Fruit fly (Drosophila melanogaster) whole organism, embryonic: ENCODE data around the gene CG9682.

Experiments
- Abd-B ChIP-seq: fragments of 200-800 bp; sonication (Bioruptor generic); optimal IDR thresholded peaks from 2 replicates; lab custom pipeline; 2018; ENCODE audit warnings: missing biosample characterization, mild to moderate bottlenecking, missing genetic modification characterization, moderate library complexity
- Adf1 ChIP-seq: fragments of 200-800 bp; sonication (Bioruptor generic); IDR thresholded peaks from 2 replicates; pipeline ENCODE4 v1.3.6; 2022; ENCODE audit warnings: missing biosample characterization, missing genetic modification characterization
- CG10274 ChIP-seq: fragments of 200-800 bp; sonication (Bioruptor generic); optimal IDR thresholded peaks from 3 replicates; lab custom pipeline; 2017; ENCODE audit warnings: missing biosample characterization, mild to moderate bottlenecking, missing genetic modification characterization
- CG10959 ChIP-seq: fragments of 200-800 bp; sonication (Bioruptor generic); IDR thresholded peaks from 2 replicates; pipeline ENCODE4 v1.3.6; 2022; ENCODE audit warnings: missing biosample characterization, missing genetic modification characterization
- CG11456 ChIP-seq: fragments of 200-800 bp; sonication (Bioruptor generic); IDR thresholded peaks from 3 replicates; pipeline ENCODE4 v1.3.6; 2022; ENCODE audit warnings: missing biosample characterization, missing genetic modification characterization
- CG12659 ChIP-seq: fragments of 200-800 bp; sonication (Bioruptor generic); optimal IDR thresholded peaks from 3 replicates; lab custom pipeline; 2017; ENCODE audit warnings: mild to moderate bottlenecking, missing biosample characterization, missing genetic modification reagents, missing genetic modification characterization
- CG17912 ChIP-seq: fragments of 200-800 bp; sonication (Bioruptor generic); optimal IDR thresholded peaks from 2 replicates; lab custom pipeline; 2018; ENCODE audit warnings: missing biosample characterization, mild to moderate bottlenecking, missing genetic modification characterization
- CG18619 ChIP-seq: fragments of 200-800 bp; sonication (Bioruptor generic); optimal IDR thresholded peaks from 3 replicates; lab custom pipeline; 2017; ENCODE audit warnings: missing biosample characterization, mild to moderate bottlenecking, missing genetic modification characterization
- CG2202 ChIP-seq: fragments of 200-800 bp; sonication (Bioruptor generic); optimal IDR thresholded peaks from 2 replicates; lab custom pipeline; 2018; ENCODE audit warnings: missing biosample characterization, mild to moderate bottlenecking, missing genetic modification characterization
- CG30431 ChIP-seq: fragments of 200-800 bp; sonication (Bioruptor generic); optimal IDR thresholded peaks from 2 replicates; lab custom pipeline; 2017; ENCODE audit warnings: missing biosample characterization, missing genetic modification characterization
- CG31224 ChIP-seq: fragments of 200-800 bp; sonication (Bioruptor generic); IDR thresholded peaks from 2 replicates; pipeline ENCODE4 v1.3.6; 2022; ENCODE audit warnings: missing biosample characterization, missing genetic modification characterization
- CG6254 ChIP-seq: fragments of 200-800 bp; sonication (Bioruptor generic); optimal IDR thresholded peaks from 3 replicates; lab custom pipeline; 2017; ENCODE audit warnings: mild to moderate bottlenecking, missing biosample characterization, missing genetic modification reagents, missing genetic modification characterization
- CG7786 ChIP-seq: fragments of 200-800 bp; sonication (Bioruptor generic); optimal IDR thresholded peaks from 2 replicates; lab custom pipeline; 2016; ENCODE audit warnings: missing biosample characterization, missing genetic modification characterization
- CG9215 ChIP-seq: fragments of 200-800 bp; sonication (Bioruptor generic); IDR thresholded peaks from 2 replicates; pipeline ENCODE4 v1.3.6; 2022; ENCODE audit warnings: missing biosample characterization, missing genetic modification characterization
- CrebB ChIP-seq: fragments of 200-800 bp; sonication (Bioruptor generic); optimal IDR thresholded peaks from 3 replicates; lab custom pipeline; 2018; ENCODE audit warnings: missing biosample characterization, mild to moderate bottlenecking, missing genetic modification characterization
- Dbx ChIP-seq: fragments of 200-800 bp; sonication (Bioruptor generic); IDR thresholded peaks from 3 replicates; pipeline ENCODE4 v1.3.6; 2022; ENCODE audit warnings: missing biosample characterization, missing genetic modification characterization
- Doc3 ChIP-seq: fragments of 200-800 bp; sonication (Bioruptor generic); IDR thresholded peaks from 3 replicates; pipeline ENCODE4 v1.3.6; 2022; ENCODE audit warnings: missing biosample characterization, missing genetic modification characterization; ENCODE audit not compliant: partially characterized antibody
- Eip74EF ChIP-seq, 2 experiments: fragments of 200-800 bp in 1 of 2; fragments of >200 bp in 1 of 2; sonication (Bioruptor generic) in 1 of 2; optimal IDR thresholded peaks; 2 replicates each; lab custom pipeline; 2017 to 2019; ENCODE audit warnings: missing biosample characterization in 2 of 2, missing genetic modification characterization in 2 of 2, mild to moderate bottlenecking in 1 of 2, moderate library complexity in 1 of 2
- HLHmδ ChIP-seq: fragments of 200-800 bp; sonication (Bioruptor generic); optimal IDR thresholded peaks from 2 replicates; lab custom pipeline; 2018; ENCODE audit warnings: missing biosample characterization, mild to moderate bottlenecking, missing genetic modification characterization, moderate library complexity
- HmgZ ChIP-seq: fragments of 200-800 bp; sonication (Bioruptor generic); optimal IDR thresholded peaks from 2 replicates; lab custom pipeline; 2018; ENCODE audit warnings: missing biosample characterization, mild to moderate bottlenecking, missing genetic modification characterization
- MBD-R2 ChIP-seq: fragments of 200-800 bp; sonication (Bioruptor generic); IDR thresholded peaks from 2 replicates; pipeline ENCODE4 v1.3.6; 2022; ENCODE audit warnings: missing biosample characterization, missing genetic modification characterization
- Ravus ChIP-seq: fragments of 200-800 bp; sonication (Bioruptor generic); IDR thresholded peaks from 2 replicates; pipeline ENCODE4 v1.3.6; 2022; ENCODE audit warnings: missing biosample characterization, missing genetic modification characterization
- Ssrp ChIP-seq: fragments of 200-800 bp; sonication (Bioruptor generic); optimal IDR thresholded peaks from 2 replicates; lab custom pipeline; 2018; ENCODE audit warnings: missing biosample characterization, mild to moderate bottlenecking, missing genetic modification characterization, moderate library complexity
- Xbp1 ChIP-seq: fragments of 200-800 bp; sonication (Bioruptor generic); optimal IDR thresholded peaks from 3 replicates; lab custom pipeline; 2016; ENCODE audit warnings: missing biosample characterization, mild to moderate bottlenecking, missing genetic modification characterization
- ase ChIP-seq: fragments of 200-800 bp; sonication (Bioruptor generic); IDR thresholded peaks from 3 replicates; pipeline ENCODE4 v1.3.6; 2022; ENCODE audit warnings: missing biosample characterization, missing genetic modification characterization
- bab2 ChIP-seq: fragments of 200-800 bp; sonication (Bioruptor generic); optimal IDR thresholded peaks from 2 replicates; lab custom pipeline; 2016; ENCODE audit warnings: missing biosample characterization, missing genetic modification characterization
- bcd ChIP-seq: fragments of 200-800 bp; sonication (Bioruptor generic); optimal IDR thresholded peaks from 2 replicates; lab custom pipeline; 2017; ENCODE audit warnings: missing biosample characterization, mild to moderate bottlenecking, missing genetic modification characterization
- cas ChIP-seq: fragments of 200-800 bp; sonication (Bioruptor generic); IDR thresholded peaks from 2 replicates; pipeline ENCODE4 v1.3.6; 2022; ENCODE audit warnings: missing biosample characterization, missing genetic modification characterization
- cg ChIP-seq: fragments of 200-800 bp; sonication (Bioruptor generic); optimal IDR thresholded peaks from 3 replicates; lab custom pipeline; 2019; ENCODE audit warnings: missing biosample characterization, mild to moderate bottlenecking, missing genetic modification characterization, moderate library complexity
- da ChIP-seq: fragments of 200-800 bp; sonication (Bioruptor generic); optimal IDR thresholded peaks from 2 replicates; lab custom pipeline; 2016; ENCODE audit warnings: missing biosample characterization, missing genetic modification characterization
- danr ChIP-seq: fragments of 200-800 bp; sonication (Bioruptor generic); IDR thresholded peaks from 2 replicates; pipeline ENCODE4 v1.3.6; 2022; ENCODE audit warnings: missing biosample characterization, missing genetic modification characterization
- dmrt11E ChIP-seq: fragments of 200-800 bp; sonication (Bioruptor generic); optimal IDR thresholded peaks from 3 replicates; lab custom pipeline; 2018; ENCODE audit warnings: missing biosample characterization, mild to moderate bottlenecking, missing genetic modification characterization, moderate library complexity
- dpn ChIP-seq, 2 experiments: fragments of 200-800 bp; sonication (Bioruptor generic); optimal IDR thresholded peaks; 3 replicates each; lab custom pipeline; 2016; ENCODE audit warnings: missing biosample characterization in 2 of 2, missing genetic modification characterization in 2 of 2
- esg ChIP-seq: fragments of 200-800 bp; sonication (Bioruptor generic); conservative IDR thresholded peaks from 2 replicates; pipeline ENCODE4 v1.3.6; 2022; ENCODE audit warnings: missing biosample characterization, missing genetic modification characterization
- gcm ChIP-seq: fragments of 200-800 bp; sonication (Bioruptor generic); optimal IDR thresholded peaks from 2 replicates; lab custom pipeline; 2019; ENCODE audit warnings: missing biosample characterization, mild to moderate bottlenecking, missing genetic modification characterization, moderate library complexity
- gro ChIP-seq: fragments of 200-800 bp; sonication (Bioruptor generic); optimal IDR thresholded peaks from 2 replicates; lab custom pipeline; 2016; ENCODE audit warnings: missing biosample characterization, missing genetic modification characterization
- gt ChIP-seq: fragments of 200-800 bp; sonication (Bioruptor generic); IDR thresholded peaks from 2 replicates; pipeline ENCODE4 v1.3.6; 2022; ENCODE audit warnings: missing biosample characterization, missing genetic modification characterization
- insv ChIP-seq, 2 experiments: fragments of 200-800 bp; sonication (Bioruptor generic); optimal IDR thresholded peaks; 3 replicates each; lab custom pipeline; 2016 to 2018; ENCODE audit warnings: missing biosample characterization in 2 of 2, missing genetic modification characterization in 2 of 2
- inv ChIP-seq: fragments of 200-800 bp; sonication (Bioruptor generic); IDR thresholded peaks from 2 replicates; pipeline ENCODE4 v1.3.6; 2022; ENCODE audit warnings: missing biosample characterization, missing genetic modification characterization; ENCODE audit not compliant: partially characterized antibody
- ken ChIP-seq: fragments of 200-800 bp; sonication (Bioruptor generic); IDR thresholded peaks from 3 replicates; pipeline ENCODE4 v1.3.6; 2022; ENCODE audit warnings: missing biosample characterization, missing genetic modification characterization
- nerfin-1 ChIP-seq: fragments of 200-800 bp; sonication (Bioruptor generic); optimal IDR thresholded peaks from 3 replicates; lab custom pipeline; 2019; ENCODE audit warnings: missing biosample characterization, mild to moderate bottlenecking, missing genetic modification characterization, moderate library complexity
- nom ChIP-seq: fragments of 200-800 bp; sonication (Bioruptor generic); optimal IDR thresholded peaks from 2 replicates; lab custom pipeline; 2017; ENCODE audit warnings: missing biosample characterization, missing genetic modification characterization, mild to moderate bottlenecking, moderate library complexity, missing genetic modification reagents
- ranshi ChIP-seq: fragments of 200-800 bp; sonication (Bioruptor generic); IDR thresholded peaks from 2 replicates; pipeline ENCODE4 v1.3.6; 2022; ENCODE audit warnings: missing biosample characterization, missing genetic modification characterization
- ro ChIP-seq: fragments of 200-800 bp; sonication (Bioruptor generic); IDR thresholded peaks from 2 replicates; pipeline ENCODE4 v1.3.6; 2022; ENCODE audit warnings: missing biosample characterization, missing genetic modification characterization
- salm ChIP-seq: fragments of 200-800 bp; sonication (Bioruptor generic); optimal IDR thresholded peaks from 2 replicates; lab custom pipeline; 2018; ENCODE audit warnings: missing biosample characterization, mild to moderate bottlenecking, missing genetic modification characterization
- sima ChIP-seq: fragments of 200-800 bp; sonication (Bioruptor generic); optimal IDR thresholded peaks from 2 replicates; lab custom pipeline; 2016; ENCODE audit warnings: missing biosample characterization, missing genetic modification characterization
- sqz ChIP-seq: fragments of 200-800 bp; sonication (Bioruptor generic); optimal IDR thresholded peaks from 3 replicates; lab custom pipeline; 2018; ENCODE audit warnings: missing biosample characterization, mild to moderate bottlenecking, missing genetic modification characterization
- tgo ChIP-seq: fragments of 200-800 bp; sonication (Bioruptor generic); IDR thresholded peaks from 3 replicates; pipeline ENCODE4 v1.3.6; 2022; ENCODE audit warnings: missing biosample characterization, missing genetic modification characterization

CG9682 gene

dm6 chr3R:30203104-30203986 is 47.4 kb upstream of the CG9682 start (continued):
- TF ChIP-seq gcm (GFP tag; lab: Kevin White, UChicago) (peak; percentile 81), CG30431 (peak; percentile 89), sima (peak; percentile 93), CG6254 (peak; percentile 95), HLHmδ (peak; percentile 90), CG7786 (GFP tag; lab: Kevin White, UChicago) (peak; percentile 96), Dbx (GFP tag; lab: Robert Waterston, UW) (peak; percentile 97), CG11456 (GFP tag; lab: Robert Waterston, UW) (peak; percentile 91), insv (GFP tag; optimal IDR thresholded peaks at IDR 0.05; lab: Kevin White, UChicago) (peak in 1 of 2 experiments; percentile 8), sqz (GFP tag; lab: Kevin White, UChicago) (peak; percentile 73), Ssrp (tag; lab: Kevin White, UChicago) (peak; percentile 90), ase (GFP tag; lab: Robert Waterston, UW) (peak; percentile 92), bcd (GFP tag; lab: Kevin White, UChicago) (peak; percentile 98), dmrt11E (tag; lab: Kevin White, UChicago) (peak; percentile 71), CG17912 (GFP tag; lab: Kevin White, UChicago) (peak; percentile 59), Abd-B (GFP tag; lab: Kevin White, UChicago) (peak; percentile 97), ro (GFP tag; lab: Robert Waterston, UW) (peak; percentile 85), cg (no peak), CG10959 (GFP tag; lab: Robert Waterston, UW) (peak; percentile 88), nom (GFP tag; lab: Kevin White, UChicago) (peak; percentile 26), inv (no peak), gro (GFP tag; lab: Kevin White, UChicago) (peak; percentile 98), tgo (peak; percentile 92), ken (peak; percentile 91), CG10274 (GFP tag; lab: Kevin White, UChicago) (peak; percentile 100), Doc3 (GFP tag; lab: Robert Waterston, UW) (no peak), salm (tag; lab: Kevin White, UChicago) (peak; percentile 72), Ravus (peak; percentile 92), Xbp1 (GFP tag; lab: Kevin White, UChicago) (peak; percentile 93), CG2202 (tag; lab: Kevin White, UChicago) (peak; percentile 81), ranshi (peak; percentile 98), Adf1 (GFP tag; lab: Robert Waterston, UW) (peak; percentile 99), CG18619 (GFP tag; lab: Kevin White, UChicago) (peak; percentile 90), nerfin-1 (tag; lab: Kevin White, UChicago) (peak; percentile 90), dpn (GFP tag; optimal IDR thresholded peaks at IDR 0.05; lab: Kevin White, UChicago) (peak; percentile 96 to 99), MBD-R2 (peak; percentile 91), CG12659 (GFP tag; lab: Kevin White, UChicago) (peak; percentile 90), esg (peak; percentile 97), danr (GFP tag; lab: Robert Waterston, UW) (peak; percentile 88), CG9215 (GFP tag; lab: Robert Waterston, UW) (peak; percentile 90), da (GFP tag; lab: Kevin White, UChicago) (peak; percentile 85), HmgZ (tag; lab: Kevin White, UChicago) (peak; percentile 94), bab2 (GFP tag; lab: Kevin White, UChicago) (peak; percentile 99), CrebB (peak; percentile 78), gt (peak; percentile 78), Eip74EF (GFP tag; optimal IDR thresholded peaks at IDR 0.05; lab: Kevin White, UChicago) (peak in 1 of 2 experiments; percentile 97), cas (GFP tag; lab: Robert Waterston, UW) (peak; percentile 70), CG31224 (GFP tag; lab: Robert Waterston, UW) (peak; percentile 88)
